Fruit fly (Drosophila melanogaster) whole organism, embryonic: ENCODE data around the gene pall.

Experiments
- Atf-2 ChIP-seq: fragments of 200-800 bp; sonication (Bioruptor generic); optimal IDR thresholded peaks from 2 replicates; lab custom pipeline; 2016; ENCODE audit warnings: missing biosample characterization, missing genetic modification characterization
- CG10321 ChIP-seq: fragments of 200-800 bp; sonication (Bioruptor generic); IDR thresholded peaks from 2 replicates; pipeline ENCODE4 v1.3.6; 2022; ENCODE audit warnings: missing biosample characterization, missing genetic modification characterization
- CG10431 ChIP-seq: fragments of 200-800 bp; sonication (Bioruptor generic); optimal IDR thresholded peaks from 3 replicates; lab custom pipeline; 2018; ENCODE audit warnings: missing biosample characterization, mild to moderate bottlenecking, missing genetic modification characterization
- CG12236 ChIP-seq: fragments of 200-800 bp; sonication (Bioruptor generic); optimal IDR thresholded peaks from 2 replicates; lab custom pipeline; 2016; ENCODE audit warnings: missing biosample characterization, missing genetic modification characterization
- CG12659 ChIP-seq: fragments of 200-800 bp; sonication (Bioruptor generic); optimal IDR thresholded peaks from 3 replicates; lab custom pipeline; 2017; ENCODE audit warnings: mild to moderate bottlenecking, missing biosample characterization, missing genetic modification reagents, missing genetic modification characterization
- CG14441 ChIP-seq: fragments of 200-800 bp; sonication (Bioruptor generic); IDR thresholded peaks from 2 replicates; pipeline ENCODE4 v1.3.6; 2022; ENCODE audit warnings: missing biosample characterization, missing genetic modification characterization
- CG15269 ChIP-seq: fragments of 200-800 bp; sonication (Bioruptor generic); optimal IDR thresholded peaks from 2 replicates; lab custom pipeline; 2018; ENCODE audit warnings: missing biosample characterization, mild to moderate bottlenecking, missing genetic modification characterization, moderate library complexity
- CG15601 ChIP-seq: fragments of 200-800 bp; sonication (Bioruptor generic); optimal IDR thresholded peaks from 3 replicates; lab custom pipeline; 2019; ENCODE audit warnings: missing biosample characterization, mild to moderate bottlenecking, missing genetic modification characterization, moderate library complexity
- CG1603 ChIP-seq: fragments of 200-800 bp; sonication (Bioruptor generic); optimal IDR thresholded peaks from 2 replicates; lab custom pipeline; 2019; ENCODE audit warnings: missing biosample characterization, mild to moderate bottlenecking, missing genetic modification characterization, moderate library complexity
- CG16813 ChIP-seq: fragments of 200-800 bp; sonication (Bioruptor generic); IDR thresholded peaks from 3 replicates; pipeline ENCODE4 v1.3.6; 2022; ENCODE audit warnings: missing biosample characterization, missing genetic modification characterization; ENCODE audit not compliant: partially characterized antibody
- CG16815 ChIP-seq: fragments of 200-800 bp; sonication (Bioruptor generic); optimal IDR thresholded peaks from 3 replicates; lab custom pipeline; 2017; ENCODE audit warnings: missing biosample characterization, mild to moderate bottlenecking, missing genetic modification characterization
- CG16863 ChIP-seq: fragments of 200-800 bp; sonication (Bioruptor generic); optimal IDR thresholded peaks from 3 replicates; lab custom pipeline; 2016; ENCODE audit warnings: missing biosample characterization, missing genetic modification characterization
- CG17361 ChIP-seq: fragments of 200-800 bp; sonication (Bioruptor generic); IDR thresholded peaks from 3 replicates; pipeline ENCODE4 v1.3.6; 2022; ENCODE audit warnings: missing biosample characterization, missing genetic modification characterization
- CG17612 ChIP-seq: fragments of 200-800 bp; sonication (Bioruptor generic); IDR thresholded peaks from 2 replicates; pipeline ENCODE4 v1.3.6; 2022; ENCODE audit warnings: missing biosample characterization, missing genetic modification characterization
- CG17802 ChIP-seq: fragments of 200-800 bp; sonication (Bioruptor generic); optimal IDR thresholded peaks from 2 replicates; lab custom pipeline; 2018; ENCODE audit warnings: missing biosample characterization, mild to moderate bottlenecking, missing genetic modification characterization, moderate library complexity
- CG18619 ChIP-seq: fragments of 200-800 bp; sonication (Bioruptor generic); optimal IDR thresholded peaks from 3 replicates; lab custom pipeline; 2017; ENCODE audit warnings: missing biosample characterization, mild to moderate bottlenecking, missing genetic modification characterization
- CG3163 ChIP-seq: fragments of 200-800 bp; sonication (Bioruptor generic); optimal IDR thresholded peaks from 3 replicates; lab custom pipeline; 2016; ENCODE audit warnings: missing biosample characterization, missing genetic modification characterization
- CG4730 ChIP-seq: fragments of 200-800 bp; sonication (Bioruptor generic); IDR thresholded peaks from 2 replicates; pipeline ENCODE4 v1.3.6; 2022; ENCODE audit warnings: missing biosample characterization, missing genetic modification characterization
- CG6854 ChIP-seq: fragments of 200-800 bp; sonication (Bioruptor generic); optimal IDR thresholded peaks from 3 replicates; lab custom pipeline; 2017; ENCODE audit warnings: missing biosample characterization, mild to moderate bottlenecking, missing genetic modification characterization
- CG7556 ChIP-seq: fragments of 200-800 bp; sonication (Bioruptor generic); optimal IDR thresholded peaks from 2 replicates; lab custom pipeline; 2017; ENCODE audit warnings: missing biosample characterization, mild to moderate bottlenecking, missing genetic modification characterization
- CG7745 ChIP-seq: fragments of 200-800 bp; sonication (Bioruptor generic); optimal IDR thresholded peaks from 2 replicates; lab custom pipeline; 2018; ENCODE audit warnings: missing biosample characterization, mild to moderate bottlenecking, missing genetic modification characterization, moderate library complexity
- CG7987 ChIP-seq: fragments of 200-800 bp; sonication (Bioruptor generic); optimal IDR thresholded peaks from 2 replicates; lab custom pipeline; 2018; ENCODE audit warnings: missing biosample characterization, mild to moderate bottlenecking, missing genetic modification characterization, moderate library complexity
- CG9609 ChIP-seq: fragments of 200-800 bp; sonication (Bioruptor generic); optimal IDR thresholded peaks from 3 replicates; lab custom pipeline; 2016; ENCODE audit warnings: missing biosample characterization, missing genetic modification characterization
- Hand ChIP-seq: fragments of 200-800 bp; sonication (Bioruptor generic); optimal IDR thresholded peaks from 2 replicates; lab custom pipeline; 2017; ENCODE audit warnings: mild to moderate bottlenecking, missing biosample characterization, missing genetic modification reagents, missing genetic modification characterization
- Kr ChIP-seq: fragments of 200-800 bp; sonication (Bioruptor generic); optimal IDR thresholded peaks from 2 replicates; lab custom pipeline; 2017; ENCODE audit warnings: missing biosample characterization, mild to moderate bottlenecking, missing genetic modification characterization
- Lhr ChIP-seq: fragments of 200-800 bp; sonication (Bioruptor generic); optimal IDR thresholded peaks from 3 replicates; lab custom pipeline; 2017; ENCODE audit warnings: mild to moderate bottlenecking, missing biosample characterization, missing genetic modification reagents, missing genetic modification characterization
- MESR4 ChIP-seq: fragments of 200-800 bp; sonication (Bioruptor generic); optimal IDR thresholded peaks from 2 replicates; lab custom pipeline; 2018; ENCODE audit warnings: missing biosample characterization, mild to moderate bottlenecking, missing genetic modification characterization, moderate library complexity
- Mes4 ChIP-seq: fragments of 200-800 bp; sonication (Bioruptor generic); optimal IDR thresholded peaks from 2 replicates; lab custom pipeline; 2016; ENCODE audit warnings: missing biosample characterization, missing genetic modification characterization
- Neu2 ChIP-seq: fragments of 200-800 bp; sonication (Bioruptor generic); optimal IDR thresholded peaks from 3 replicates; lab custom pipeline; 2016; ENCODE audit warnings: missing biosample characterization, missing genetic modification characterization, borderline replicate concordance
- NfI ChIP-seq: fragments of 200-800 bp; sonication (Bioruptor generic); optimal IDR thresholded peaks from 3 replicates; lab custom pipeline; 2018; ENCODE audit warnings: missing biosample characterization, mild to moderate bottlenecking, missing genetic modification characterization, moderate library complexity
- Ptx1 ChIP-seq: fragments of 200-800 bp; sonication (Bioruptor generic); IDR thresholded peaks from 2 replicates; pipeline ENCODE4 v1.3.6; 2022; ENCODE audit warnings: missing biosample characterization, missing genetic modification characterization
- Side ChIP-seq: fragments of 200-800 bp; sonication (Bioruptor generic); optimal IDR thresholded peaks from 2 replicates; lab custom pipeline; 2016; ENCODE audit warnings: missing biosample characterization, missing genetic modification characterization
- Sox102F ChIP-seq: fragments of 200-800 bp; sonication (Bioruptor generic); optimal IDR thresholded peaks from 2 replicates; lab custom pipeline; 2018; ENCODE audit warnings: missing biosample characterization, mild to moderate bottlenecking, missing genetic modification characterization, moderate library complexity
- bowl ChIP-seq: fragments of 200-800 bp; sonication (Bioruptor generic); IDR thresholded peaks from 2 replicates; pipeline ENCODE4 v1.3.6; 2022; ENCODE audit warnings: missing biosample characterization, missing genetic modification characterization
- cg ChIP-seq: fragments of 200-800 bp; sonication (Bioruptor generic); optimal IDR thresholded peaks from 3 replicates; lab custom pipeline; 2019; ENCODE audit warnings: missing biosample characterization, mild to moderate bottlenecking, missing genetic modification characterization, moderate library complexity
- chinmo ChIP-seq: fragments of 200-800 bp; sonication (Bioruptor generic); IDR thresholded peaks from 4 replicates; pipeline ENCODE4 v1.3.6; 2022; ENCODE audit warnings: missing biosample characterization, missing genetic modification characterization; ENCODE audit not compliant: partially characterized antibody
- dimm ChIP-seq: fragments of 200-800 bp; sonication (Bioruptor generic); IDR thresholded peaks from 2 replicates; pipeline ENCODE4 v1.3.6; 2022; ENCODE audit warnings: missing biosample characterization, missing genetic modification characterization
- dm ChIP-seq: fragments of 200-800 bp; sonication (Bioruptor generic); optimal IDR thresholded peaks from 3 replicates; lab custom pipeline; 2016; ENCODE audit warnings: missing biosample characterization, missing genetic modification characterization
- dmrt11E ChIP-seq: fragments of 200-800 bp; sonication (Bioruptor generic); optimal IDR thresholded peaks from 3 replicates; lab custom pipeline; 2018; ENCODE audit warnings: missing biosample characterization, mild to moderate bottlenecking, missing genetic modification characterization, moderate library complexity
- dysf ChIP-seq: fragments of 200-800 bp; sonication (Bioruptor generic); IDR thresholded peaks from 3 replicates; pipeline ENCODE4 v1.3.6; 2022; ENCODE audit warnings: missing biosample characterization, missing genetic modification characterization
- eyg ChIP-seq: fragments of 200-800 bp; sonication (Bioruptor generic); optimal IDR thresholded peaks from 3 replicates; lab custom pipeline; 2016; ENCODE audit warnings: missing biosample characterization, missing genetic modification characterization
- grn ChIP-seq: fragments of 200-800 bp; sonication (Bioruptor generic); optimal IDR thresholded peaks from 3 replicates; lab custom pipeline; 2017; ENCODE audit warnings: missing biosample characterization, missing genetic modification characterization
- hkb ChIP-seq, 2 experiments: fragments of 200-800 bp in 1 of 2; fragments of >200 bp in 1 of 2; sonication (Bioruptor generic) in 1 of 2; IDR thresholded peaks in 1 of 2; optimal IDR thresholded peaks in 1 of 2; 2 replicates each; pipeline versions ENCODE4 v1.3.6 to Lab custom; 2017 to 2022; ENCODE audit warnings: missing biosample characterization in 1 of 2, missing genetic modification characterization in 1 of 2
- otp ChIP-seq: fragments of 200-800 bp; sonication (Bioruptor generic); IDR thresholded peaks from 3 replicates; pipeline ENCODE4, ENCODE4 v1.3.6; 2022; ENCODE audit warnings: missing biosample characterization, missing genetic modification characterization
- pho ChIP-seq: fragments of 200-800 bp; sonication (Bioruptor generic); optimal IDR thresholded peaks from 2 replicates; lab custom pipeline; 2016; ENCODE audit warnings: missing biosample characterization, missing genetic modification characterization
- repo ChIP-seq: fragments of 200-800 bp; sonication (Bioruptor generic); optimal IDR thresholded peaks from 2 replicates; lab custom pipeline; 2016; ENCODE audit warnings: missing biosample characterization, missing genetic modification characterization
- ro ChIP-seq: fragments of 200-800 bp; sonication (Bioruptor generic); IDR thresholded peaks from 2 replicates; pipeline ENCODE4 v1.3.6; 2022; ENCODE audit warnings: missing biosample characterization, missing genetic modification characterization
- row ChIP-seq: fragments of 200-800 bp; sonication (Bioruptor generic); IDR thresholded peaks from 3 replicates; pipeline ENCODE4 v1.3.6; 2022; ENCODE audit warnings: missing biosample characterization, missing genetic modification characterization
- run ChIP-seq: fragments of 200-800 bp; sonication (Bioruptor generic); optimal IDR thresholded peaks from 3 replicates; lab custom pipeline; 2018; ENCODE audit warnings: missing biosample characterization, mild to moderate bottlenecking, missing genetic modification characterization
- sens-2 ChIP-seq: fragments of 200-800 bp; sonication (Bioruptor generic); IDR thresholded peaks from 2 replicates; pipeline ENCODE4 v1.3.6; 2022; ENCODE audit warnings: missing biosample characterization, missing genetic modification characterization
- usp ChIP-seq: fragments of >200 bp; optimal IDR thresholded peaks from 2 replicates; lab custom pipeline; 2017; ENCODE audit warnings: missing biosample characterization, missing genetic modification characterization

Gene pall

DNA sequence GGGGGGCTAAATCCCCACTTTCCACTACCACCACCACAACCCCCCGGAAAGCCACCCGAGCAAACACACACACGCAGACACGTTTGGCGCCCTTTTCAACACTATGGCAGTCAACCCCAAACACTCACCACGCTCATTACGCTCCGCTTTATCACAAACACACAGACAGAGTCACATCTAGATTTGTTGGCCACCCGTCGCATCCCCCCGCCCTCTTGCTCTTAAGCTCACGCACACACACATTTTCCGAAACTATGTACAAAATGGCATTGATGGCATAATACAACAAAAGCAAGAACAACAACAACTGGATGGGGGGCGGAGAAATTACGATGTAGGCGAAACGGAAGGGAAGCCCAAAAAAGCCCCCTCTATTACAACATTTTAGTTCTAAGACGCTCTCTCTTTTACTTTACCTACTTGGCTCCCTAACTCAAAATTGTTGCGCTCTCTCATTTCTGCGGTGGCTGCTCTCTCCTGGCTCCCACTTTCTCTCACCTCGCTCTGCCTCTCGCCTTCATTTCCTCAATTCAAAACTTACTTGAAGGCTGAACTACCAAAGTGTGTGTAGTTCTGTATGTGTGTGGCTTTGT lies 21.8 kb downstream of the pall start (continued):
- TF ChIP-seq run (tag; lab: Kevin White, UChicago) (no peak), CG15269 (tag; lab: Kevin White, UChicago) (no peak), CG16813 (GFP tag; lab: Robert Waterston, UW) (no peak), Side (GFP tag; lab: Kevin White, UChicago) (peak; percentile 1), CG9609 (GFP tag; lab: Kevin White, UChicago) (no peak), sens-2 (GFP tag; lab: Robert Waterston, UW) (no peak), CG3163 (GFP tag; lab: Kevin White, UChicago) (peak; percentile 11), CG1603 (no peak), hkb (optimal IDR thresholded peaks at IDR 0.05; lab: Kevin White, UChicago) (no peak), hkb (GFP tag; IDR thresholded peaks at IDR 0.05; lab: Robert Waterston, UW) (no peak), CG10431 (GFP tag; lab: Kevin White, UChicago) (no peak), NfI (GFP tag; lab: Kevin White, UChicago) (no peak), ro (no peak), CG14441 (GFP tag; lab: Robert Waterston, UW) (no peak), MESR4 (no peak), CG15601 (tag; lab: Kevin White, UChicago) (no peak), repo (GFP tag; lab: Kevin White, UChicago) (no peak), CG17361 (GFP tag; lab: Robert Waterston, UW) (no peak), CG12236 (no peak), dm (no peak), CG12659 (no peak), eyg (no peak), CG17802 (tag; lab: Kevin White, UChicago) (no peak), dysf (GFP tag; lab: Robert Waterston, UW) (no peak), Hand (GFP tag; lab: Kevin White, UChicago) (no peak), chinmo (GFP tag; lab: Robert Waterston, UW) (0 out of 4 replicates have a peak, but pooled peaks have one; percentile 40), grn (GFP tag; lab: Kevin White, UChicago) (no peak), Mes4 (GFP tag; lab: Kevin White, UChicago) (no peak), CG17612 (GFP tag; lab: Robert Waterston, UW) (no peak), bowl (GFP tag; lab: Robert Waterston, UW) (no peak), CG7556 (GFP tag; lab: Kevin White, UChicago) (no peak), CG7987 (GFP tag; lab: Kevin White, UChicago) (no peak), cg (GFP tag; lab: Kevin White, UChicago) (peak; percentile 88), Kr (GFP tag; lab: Kevin White, UChicago) (no peak), CG10321 (GFP tag; lab: Robert Waterston, UW) (no peak), dimm (GFP tag; lab: Robert Waterston, UW) (no peak), row (GFP tag; lab: Robert Waterston, UW) (peak; percentile 13; the same call in 1 of the 3 replicates), CG18619 (GFP tag; lab: Kevin White, UChicago) (no peak), usp (no peak), Neu2 (GFP tag; lab: Kevin White, UChicago) (no peak), CG6854 (GFP tag; lab: Kevin White, UChicago) (no peak), dmrt11E (tag; lab: Kevin White, UChicago) (no peak), CG16863 (GFP tag; lab: Kevin White, UChicago) (no peak), pho (GFP tag; lab: Kevin White, UChicago) (no peak), Sox102F (no peak), Lhr (GFP tag; lab: Kevin White, UChicago) (no peak), CG4730 (no peak), CG16815 (GFP tag; lab: Kevin White, UChicago) (no peak), Atf-2 (GFP tag; lab: Kevin White, UChicago) (no peak), Ptx1 (GFP tag; lab: Robert Waterston, UW) (no peak), CG7745 (tag; lab: Kevin White, UChicago) (no peak), otp (no peak)
